Worm (Caenorhabditis elegans): Measurements from ENCODE around the gene K07F5.8.

DNA sequence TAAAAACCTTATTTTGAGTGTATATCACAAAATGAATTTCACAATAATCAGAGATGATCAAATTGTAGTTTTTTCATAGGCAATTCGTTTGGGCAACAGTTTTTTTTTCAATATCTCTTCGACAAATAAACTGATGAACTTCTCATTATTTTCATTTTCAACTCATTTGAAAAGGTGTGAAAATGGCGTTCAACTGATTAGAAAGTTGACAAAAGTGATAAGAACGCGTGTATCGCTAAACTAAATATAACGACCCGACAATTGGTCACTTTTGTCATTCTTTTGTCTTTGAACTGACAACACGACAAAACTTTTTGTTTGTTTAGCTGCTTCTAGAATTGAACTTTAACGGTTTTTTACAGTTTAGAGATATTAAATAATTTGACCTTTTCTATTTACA lies 5.4 kb upstream of the K07F5.8 start:
- no peak for TF ChIP-seq ref-1 (GFP tag; conservative IDR thresholded peaks at IDR 0.05)
- no peak for TF ChIP-seq flt-1 (GFP tag; IDR thresholded peaks at IDR 0.05)
